Worm (Caenorhabditis elegans): ENCODE data around the gene mat-2.

The mat-2 gene

DNA sequence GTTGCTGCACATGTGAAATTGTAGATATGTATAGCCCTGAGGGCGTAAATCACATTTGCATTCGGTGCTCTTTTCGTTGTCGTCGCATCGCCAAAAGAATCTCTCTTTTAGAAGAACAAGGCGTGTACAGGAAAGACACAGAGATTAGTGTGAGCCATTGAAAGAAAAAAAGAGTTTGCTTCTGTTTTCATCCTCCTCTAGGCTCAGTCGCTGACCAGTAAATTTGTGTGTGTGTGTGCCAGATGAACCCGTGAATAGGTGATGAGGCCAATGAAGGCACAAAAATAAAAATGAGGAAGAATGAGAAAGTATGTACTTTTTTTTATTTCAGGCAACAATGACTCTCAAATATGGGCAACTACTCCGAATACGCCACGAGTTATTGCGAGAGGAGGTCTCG is at the start of gene mat-2:
Gene mat-2 (plus strand): TSS at position 301 of the 400 bp plus-strand sequence.
- TF ChIP-seq aha-1 (tag) (peak; percentile 5), F37D6.2 (tag; optimal IDR thresholded peaks at IDR 0.05) (no peak)

DNA sequence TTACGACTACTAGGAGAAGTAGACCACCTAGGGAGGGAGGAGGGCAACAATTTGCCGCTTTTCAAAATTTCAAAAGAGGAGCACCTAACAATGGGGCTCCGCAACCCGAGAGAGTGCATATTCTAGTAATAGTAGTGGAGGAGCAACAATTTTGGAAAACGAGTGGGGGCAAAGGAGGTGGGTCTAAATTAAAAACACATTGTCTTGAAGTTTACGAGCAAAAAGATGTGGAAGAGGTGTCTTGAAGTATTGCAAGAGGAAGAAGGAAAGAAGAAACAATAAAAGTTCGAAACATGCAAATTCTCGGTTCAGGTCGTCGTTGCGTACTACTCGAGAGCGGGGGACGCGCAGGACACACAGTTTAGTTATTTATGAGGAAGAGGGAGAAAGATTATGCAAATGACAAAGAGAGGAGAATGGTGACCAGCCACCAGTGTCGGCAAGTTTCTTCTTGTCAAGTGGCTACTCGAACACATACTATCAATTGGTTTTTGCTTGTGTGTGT is 48.3 kb upstream of the mat-2 start:
- TF ChIP-seq unc-62 (GFP tag; optimal IDR thresholded peaks at IDR 0.05 in 1 of 2) (peak in 1 of 2 experiments; percentile 96), unc-62 (tag; optimal IDR thresholded peaks at IDR 0.05) (no peak), hmg-1.1 (GFP tag; IDR thresholded peaks at IDR 0.05) (0 out of 2 replicates have a peak, but pooled peaks have one; percentile 14), unc-39 (tag; optimal IDR thresholded peaks at IDR 0.05) (no peak)

DNA sequence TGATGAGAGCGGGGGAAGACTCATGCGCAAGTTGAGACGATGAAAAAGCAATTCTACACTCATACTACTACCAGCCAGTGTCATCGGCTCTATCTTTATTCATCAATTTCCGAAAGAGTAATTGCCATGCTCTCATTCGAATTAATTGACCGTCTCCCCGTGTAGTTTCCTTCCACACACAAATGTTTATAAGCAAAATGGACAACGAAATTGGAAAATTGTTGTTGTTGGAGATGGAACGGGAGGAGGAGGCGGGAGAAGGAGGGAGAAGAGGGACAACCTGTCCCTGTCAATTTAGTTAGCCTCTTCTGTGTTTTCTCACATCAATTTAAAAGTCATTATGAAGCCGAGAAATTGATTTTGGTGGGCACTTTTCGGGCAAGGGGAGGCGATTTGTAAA is 40.0 kb upstream of the mat-2 start:
- no peak for TF ChIP-seq Y75B8A.6 (GFP tag; IDR thresholded peaks at IDR 0.05)
- no peak for TF ChIP-seq F10B5.3 (tag; optimal IDR thresholded peaks at IDR 0.05)
- TF ChIP-seq daf-19 (GFP tag; conservative IDR thresholded peaks at IDR 0.05) = no peak
- no peak for TF ChIP-seq arid-1 (GFP tag; conservative IDR thresholded peaks at IDR 0.05)
- TF ChIP-seq tra-1 (GFP tag; IDR thresholded peaks at IDR 0.05) = no peak
- TF ChIP-seq ceh-44 (GFP tag; IDR thresholded peaks at IDR 0.05) = no peak
- TF ChIP-seq nhr-42 (GFP tag; IDR thresholded peaks at IDR 0.05) = no peak
- TF ChIP-seq ztf-11 (tag; optimal IDR thresholded peaks at IDR 0.05) = no peak
- TF ChIP-seq egl-27 (tag; optimal IDR thresholded peaks at IDR 0.05) = no peak
- no peak for TF ChIP-seq daf-8 (GFP tag; IDR thresholded peaks at IDR 0.05)
- TF ChIP-seq ztf-7 (tag; optimal IDR thresholded peaks at IDR 0.05) = no peak
- no peak for TF ChIP-seq gei-8 (GFP tag; optimal IDR thresholded peaks at IDR 0.05)

DNA sequence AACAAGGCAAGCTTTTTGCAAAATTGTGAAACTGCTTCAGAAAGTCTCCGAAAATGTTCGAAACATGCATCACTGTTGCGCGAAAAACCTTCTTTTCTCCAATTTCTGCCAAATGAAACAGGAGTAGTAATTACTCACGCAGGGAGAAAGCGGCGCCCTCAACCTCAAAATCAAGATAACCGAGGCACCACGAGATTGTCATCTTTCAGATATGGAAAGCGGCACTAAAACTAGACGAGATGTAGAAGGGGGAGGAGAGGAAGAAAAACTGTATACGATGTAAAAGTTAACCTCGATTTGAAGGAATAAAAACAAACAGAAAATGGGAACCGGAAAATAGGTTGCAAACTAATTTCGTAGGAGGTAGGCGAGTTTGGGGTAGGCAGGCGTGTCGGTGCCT is 36.0 kb upstream of the mat-2 start:
- TF ChIP-seq lim-7 (GFP tag; IDR thresholded peaks at IDR 0.05) (no peak), nhr-6 (tag; optimal IDR thresholded peaks at IDR 0.05) (no peak), sdz-12 (GFP tag; optimal IDR thresholded peaks at IDR 0.05) (no peak), saeg-2 (GFP tag; IDR thresholded peaks at IDR 0.05) (no peak), snpc-4 (tag; optimal IDR thresholded peaks at IDR 0.05) (no peak), zip-2 (tag; optimal IDR thresholded peaks at IDR 0.05) (no peak), F49E8.2 (tag; optimal IDR thresholded peaks at IDR 0.05; ENCODE audit: borderline replicate concordance) (no peak), R02D3.7 (tag; optimal IDR thresholded peaks at IDR 0.05) (no peak), unc-39 (tag; optimal IDR thresholded peaks at IDR 0.05) (no peak), ZK546.5 (tag; optimal IDR thresholded peaks at IDR 0.05) (no peak), egl-27 (tag; optimal IDR thresholded peaks at IDR 0.05) (no peak), nhr-10 (tag; optimal IDR thresholded peaks at IDR 0.05) (no peak), ZK337.2 (GFP tag; IDR thresholded peaks at IDR 0.05) (no peak), dmd-6 (GFP tag; IDR thresholded peaks at IDR 0.05) (no peak), php-3 (GFP tag; IDR thresholded peaks at IDR 0.05) (no peak), lsy-2 (tag; optimal IDR thresholded peaks at IDR 0.05) (no peak)

DNA sequence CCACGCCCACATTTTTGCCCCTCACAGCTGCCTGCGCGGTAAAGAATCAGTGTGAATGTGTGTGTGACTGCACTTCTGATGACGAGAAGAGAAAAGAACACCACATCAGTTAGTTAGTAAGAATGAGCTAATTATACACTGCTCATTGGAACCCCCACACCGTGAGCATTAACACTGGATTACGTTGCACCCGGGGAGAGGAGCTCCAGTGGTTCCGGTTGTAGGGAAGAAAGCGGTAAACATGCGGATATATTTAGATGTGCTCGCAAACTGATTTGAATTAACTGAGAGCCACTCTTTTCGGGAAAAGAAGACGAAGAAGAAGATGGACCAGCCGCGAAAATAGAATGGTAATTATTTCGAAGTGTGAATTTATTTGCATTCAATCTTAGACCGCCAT is 25.7 kb upstream of the mat-2 start:
- TF ChIP-seq lin-38 (GFP tag; IDR thresholded peaks at IDR 0.05) (no peak), Y75B8A.6 (GFP tag; IDR thresholded peaks at IDR 0.05) (no peak), egl-43 (GFP tag; IDR thresholded peaks at IDR 0.05) (no peak), dmd-9 (GFP tag; IDR thresholded peaks at IDR 0.05) (no peak), fos-1 (tag; optimal IDR thresholded peaks at IDR 0.05) (no peak), Y5F2A.4 (GFP tag; optimal IDR thresholded peaks at IDR 0.05) (no peak), hlh-11 (tag; optimal IDR thresholded peaks at IDR 0.05) (no peak), daf-12 (tag; optimal IDR thresholded peaks at IDR 0.05) (no peak), nhr-6 (tag; optimal IDR thresholded peaks at IDR 0.05) (no peak), unc-62 (GFP tag; optimal IDR thresholded peaks at IDR 0.05 in 1 of 2) (no peak), unc-62 (tag; optimal IDR thresholded peaks at IDR 0.05) (no peak), mxl-3 (GFP tag; optimal IDR thresholded peaks at IDR 0.05) (no peak), lin-13 (GFP tag; optimal IDR thresholded peaks at IDR 0.05) (no peak), nhr-77 (tag; optimal IDR thresholded peaks at IDR 0.05) (no peak), T26A8.4 (GFP tag; IDR thresholded peaks at IDR 0.05) (no peak), nhr-41 (GFP tag; IDR thresholded peaks at IDR 0.05) (no peak), dve-1 (tag; optimal IDR thresholded peaks at IDR 0.05; ENCODE audit: insufficient read depth) (no peak), zip-2 (tag; optimal IDR thresholded peaks at IDR 0.05) (no peak), daf-16 (GFP tag; optimal IDR thresholded peaks at IDR 0.05) (no peak), daf-16 (tag; optimal IDR thresholded peaks at IDR 0.05) (no peak)

All from whole organism, L4 larva.